Worm (Caenorhabditis elegans) whole organism, midembryonic: Measurements from ENCODE around the gene K08D8.10.

ENCODE experiments used
- T22C8.4 ChIP-seq: fragments of 200-800 bp; sonication (Bioruptor generic); IDR thresholded peaks from 2 replicates; pipeline ENCODE4 v1.3.6; 2022; ENCODE audit warnings: missing genetic modification characterization, missing compliant biosample characterization
- cog-1 ChIP-seq: sonication (generic microtip); optimal IDR thresholded peaks from 2 replicates; lab custom pipeline; 2016; ENCODE audit warnings: missing genetic modification characterization, missing compliant biosample characterization
- flt-1 ChIP-seq: fragments of 200-800 bp; sonication (Bioruptor generic); IDR thresholded peaks from 2 replicates; pipeline ENCODE4 v1.3.6; 2022; ENCODE audit warnings: missing genetic modification characterization, missing compliant biosample characterization
- klf-2 ChIP-seq: fragments of 200-800 bp; sonication (Bioruptor generic); conservative IDR thresholded peaks from 2 replicates; pipeline ENCODE4 v1.3.6; 2022; ENCODE audit warnings: missing genetic modification reagents, missing genetic modification characterization, missing compliant biosample characterization
- med-1 ChIP-seq: sonication (generic microtip); optimal IDR thresholded peaks from 2 replicates; lab custom pipeline; 2017; ENCODE audit warnings: missing genetic modification characterization, mild to moderate bottlenecking, missing compliant biosample characterization, antibody characterized with exemption, missing genetic modification reagents; ENCODE audit not compliant: insufficient read depth
- ref-1 ChIP-seq: fragments of 200-800 bp; sonication (Bioruptor generic); conservative IDR thresholded peaks from 2 replicates; pipeline ENCODE4 v1.3.6; 2022; ENCODE audit warnings: missing genetic modification reagents, missing genetic modification characterization, missing compliant biosample characterization
- tab-1 ChIP-seq: fragments of 200-800 bp; sonication (Bioruptor generic); IDR thresholded peaks from 2 replicates; pipeline ENCODE4 v1.3.6; 2022; ENCODE audit warnings: missing genetic modification characterization, missing compliant biosample characterization
- ztf-23 ChIP-seq: fragments of 200-800 bp; sonication (Bioruptor generic); IDR thresholded peaks from 2 replicates; pipeline ENCODE4 v1.3.6; 2022; ENCODE audit warnings: missing genetic modification reagents, missing genetic modification characterization, missing compliant biosample characterization
- ztf-29 ChIP-seq: fragments of 200-800 bp; sonication (Bioruptor generic); IDR thresholded peaks from 2 replicates; pipeline ENCODE4 v1.3.6; 2022; ENCODE audit warnings: missing genetic modification reagents, missing genetic modification characterization, missing compliant biosample characterization

ce11 chrIV:12883190-12883589 is 17.2 kb upstream of the K08D8.10 start, which contains the start of gene ZK896.4:
- TF ChIP-seq ztf-23 (no peak), cog-1 (tag; lab: Kevin White, UChicago) (no peak), ztf-29 (GFP tag; lab: Robert Waterston, UW) (no peak), tab-1 (GFP tag; lab: Robert Waterston, UW) (no peak), flt-1 (GFP tag; lab: Robert Waterston, UW) (no peak), ref-1 (GFP tag; lab: Robert Waterston, UW) (no peak), klf-2 (GFP tag; lab: Robert Waterston, UW) (no peak), med-1 (GFP tag; lab: Kevin White, UChicago) (no peak), T22C8.4 (GFP tag; lab: Robert Waterston, UW) (no peak)
